Worm (Caenorhabditis elegans) whole organism, late embryonic: ENCODE results near the gene cyp-33B1.

Experiments
- C08G9.2 ChIP-seq: sonication (generic microtip); optimal IDR thresholded peaks from 2 replicates; lab custom pipeline; 2016; ENCODE audit warnings: mild to moderate bottlenecking, missing genetic modification characterization, moderate library complexity, missing compliant biosample characterization
- F13H6.1 ChIP-seq: sonication (generic microtip); optimal IDR thresholded peaks from 2 replicates; lab custom pipeline; 2016; ENCODE audit warnings: missing genetic modification characterization, missing compliant biosample characterization
- T23F11.4 ChIP-seq: fragments of 200-800 bp; sonication (Bioruptor generic); optimal IDR thresholded peaks from 2 replicates; lab custom pipeline; 2018; ENCODE audit warnings: mild to moderate bottlenecking, missing genetic modification characterization, missing compliant biosample characterization
- ama-1 ChIP-seq: fragments of 150-350 bp; optimal IDR thresholded peaks from 2 replicates; lab custom pipeline; 2014
- ceh-14 ChIP-seq: sonication (generic microtip); optimal IDR thresholded peaks from 2 replicates; lab custom pipeline; 2016; ENCODE audit warnings: missing genotype, missing genetic modification characterization, missing compliant biosample characterization
- ceh-2 ChIP-seq: sonication (generic microtip); optimal IDR thresholded peaks from 2 replicates; lab custom pipeline; 2016; ENCODE audit warnings: missing genotype, missing genetic modification characterization, missing compliant biosample characterization
- ceh-24 ChIP-seq: sonication (generic microtip); optimal IDR thresholded peaks from 2 replicates; lab custom pipeline; 2016; ENCODE audit warnings: mild to moderate bottlenecking, missing genetic modification characterization, missing compliant biosample characterization
- ceh-30 ChIP-seq: fragments of 150-350 bp; optimal IDR thresholded peaks from 2 replicates; lab custom pipeline; 2014; ENCODE audit warnings: missing biosample characterization, missing genetic modification characterization
- ceh-9 ChIP-seq: sonication (generic microtip); optimal IDR thresholded peaks from 2 replicates; lab custom pipeline; 2016; ENCODE audit warnings: mild to moderate bottlenecking, missing genetic modification characterization, inconsistent platforms, missing compliant biosample characterization
- che-1 ChIP-seq: sonication (generic microtip); optimal IDR thresholded peaks from 2 replicates; lab custom pipeline; 2016; ENCODE audit warnings: mild to moderate bottlenecking, missing genetic modification characterization, missing compliant biosample characterization
- dmd-4 ChIP-seq: sonication (generic microtip); optimal IDR thresholded peaks from 2 replicates; lab custom pipeline; 2016; ENCODE audit warnings: borderline replicate concordance, missing genetic modification characterization, missing compliant biosample characterization
- ets-4 ChIP-seq: sonication (generic microtip); optimal IDR thresholded peaks from 2 replicates; lab custom pipeline; 2016; ENCODE audit warnings: missing genetic modification characterization, missing compliant biosample characterization
- fkh-6 ChIP-seq: sonication (generic microtip); optimal IDR thresholded peaks from 2 replicates; lab custom pipeline; 2016; ENCODE audit warnings: missing genetic modification characterization, missing compliant biosample characterization
- gmeb-2 ChIP-seq: sonication (generic microtip); optimal IDR thresholded peaks from 2 replicates; lab custom pipeline; 2016; ENCODE audit warnings: missing genetic modification characterization, inconsistent platforms, missing compliant biosample characterization
- hlh-13 ChIP-seq: fragments of 200-800 bp; sonication (Bioruptor generic); optimal IDR thresholded peaks from 2 replicates; lab custom pipeline; 2018; ENCODE audit warnings: mild to moderate bottlenecking, missing genetic modification characterization, missing compliant biosample characterization
- hlh-30 ChIP-seq: sonication (generic microtip); optimal IDR thresholded peaks from 2 replicates; lab custom pipeline; 2017; ENCODE audit warnings: antibody characterized with exemption, missing genetic modification characterization, missing compliant biosample characterization; ENCODE audit not compliant: insufficient read depth
- pqm-1 ChIP-seq: sonication (generic microtip); optimal IDR thresholded peaks from 2 replicates; lab custom pipeline; 2016; ENCODE audit warnings: missing genetic modification characterization, missing compliant biosample characterization
- rnt-1 ChIP-seq: sonication (generic microtip); optimal IDR thresholded peaks from 2 replicates; lab custom pipeline; 2016; ENCODE audit warnings: missing genetic modification characterization, missing compliant biosample characterization
- tbx-2 ChIP-seq: sonication (generic microtip); optimal IDR thresholded peaks from 2 replicates; lab custom pipeline; 2016; ENCODE audit warnings: missing genetic modification characterization, missing compliant biosample characterization
- ttx-3 ChIP-seq: sonication (generic microtip); optimal IDR thresholded peaks from 2 replicates; lab custom pipeline; 2016; ENCODE audit warnings: missing genetic modification reagents, missing genetic modification characterization, missing compliant biosample characterization
- unc-55 ChIP-seq: sonication (generic microtip); optimal IDR thresholded peaks from 2 replicates; lab custom pipeline; 2017; ENCODE audit warnings: missing biosample characterization, missing genetic modification reagents, missing genetic modification characterization
- ztf-16 ChIP-seq: sonication (generic microtip); optimal IDR thresholded peaks from 2 replicates; lab custom pipeline; 2017; ENCODE audit warnings: missing genetic modification characterization, missing compliant biosample characterization

Gene cyp-33B1

ce11 chrV:9088758-9089157 lies 47.6 kb downstream of the cyp-33B1 start:
- TF ChIP-seq ceh-24 (tag; lab: Kevin White, UChicago) (peak; percentile 1), fkh-6 (tag; lab: Kevin White, UChicago) (no peak), T23F11.4 (peak; percentile 59), ceh-30 (tag; lab: Kevin White, UChicago) (peak; percentile 97), che-1 (tag; lab: Kevin White, UChicago) (no peak), rnt-1 (peak; percentile 14), gmeb-2 (tag; lab: Kevin White, UChicago) (peak; percentile 13), ama-1 (peak; percentile 69)

ce11 chrV:9090824-9091798 lies 50.0 kb downstream of the cyp-33B1 start:
- TF ChIP-seq ceh-30 (tag; lab: Kevin White, UChicago): peak; percentile 35

ce11 chrV:9092209-9092608 lies 51.1 kb downstream of the cyp-33B1 start, which contains the start of gene T27E4.1:
TSS of gene T27E4.1 (plus strand) at chrV:9092345.
- TF ChIP-seq hlh-13 (GFP tag; lab: Kevin White, UChicago) (no peak), ceh-24 (tag; lab: Kevin White, UChicago) (no peak), ceh-2 (tag; lab: Kevin White, UChicago) (no peak), ztf-16 (no peak), tbx-2 (no peak), hlh-30 (tag; lab: Kevin White, UChicago) (no peak), C08G9.2 (no peak), che-1 (tag; lab: Kevin White, UChicago) (no peak), ets-4 (tag; lab: Kevin White, UChicago) (no peak), unc-55 (GFP tag; lab: Kevin White, UChicago) (no peak), fkh-6 (tag; lab: Kevin White, UChicago) (no peak), ttx-3 (no peak), F13H6.1 (no peak), pqm-1 (tag; lab: Kevin White, UChicago) (no peak), dmd-4 (tag; lab: Kevin White, UChicago) (no peak), ama-1 (no peak), ceh-9 (tag; lab: Kevin White, UChicago) (no peak), ceh-14 (tag; lab: Kevin White, UChicago) (no peak)
